Worm (Caenorhabditis elegans): ENCODE results near the gene C27D9.1.
A peak's percentile ranks its signal among the peaks of the same experiment; 100 is the strongest.

C27D9.1 gene

ce11 chrII:4772441-4772840, 19.2 kb downstream of the C27D9.1 start:
- TF ChIP-seq nhr-28 (tag; optimal IDR thresholded peaks at IDR 0.05) (no peak), ZK546.5 (tag; optimal IDR thresholded peaks at IDR 0.05) (no peak), nhr-11 (tag; optimal IDR thresholded peaks at IDR 0.05) (no peak), nhr-25 (tag; optimal IDR thresholded peaks at IDR 0.05) (peak; percentile 48), fos-1 (tag; optimal IDR thresholded peaks at IDR 0.05) (no peak), nhr-67 (tag; optimal IDR thresholded peaks at IDR 0.05) (no peak), eor-1 (tag; optimal IDR thresholded peaks at IDR 0.05) (no peak), unc-62 (GFP tag; optimal IDR thresholded peaks at IDR 0.05) (no peak), jun-1 (tag; optimal IDR thresholded peaks at IDR 0.05) (no peak), fkh-10 (GFP tag; optimal IDR thresholded peaks at IDR 0.05) (no peak), ztf-11 (tag; optimal IDR thresholded peaks at IDR 0.05) (no peak), daf-12 (tag; optimal IDR thresholded peaks at IDR 0.05) (no peak), nhr-23 (tag; optimal IDR thresholded peaks at IDR 0.05) (peak; percentile 9), ztf-4 (tag; optimal IDR thresholded peaks at IDR 0.05) (no peak), egl-27 (tag; optimal IDR thresholded peaks at IDR 0.05) (no peak), mml-1 (tag; optimal IDR thresholded peaks at IDR 0.05) (no peak), nhr-12 (tag; optimal IDR thresholded peaks at IDR 0.05) (no peak), egl-5 (tag; optimal IDR thresholded peaks at IDR 0.05) (no peak), R02D3.7 (tag; optimal IDR thresholded peaks at IDR 0.05) (no peak), ceh-28 (tag; optimal IDR thresholded peaks at IDR 0.05) (no peak), nhr-76 (tag; optimal IDR thresholded peaks at IDR 0.05) (no peak), hmg-11 (tag; optimal IDR thresholded peaks at IDR 0.05) (no peak), skn-1 (tag; optimal IDR thresholded peaks at IDR 0.05) (no peak), sea-2 (GFP tag; optimal IDR thresholded peaks at IDR 0.05) (no peak), aly-2 (tag; optimal IDR thresholded peaks at IDR 0.05) (no peak), nfya-1 (tag; optimal IDR thresholded peaks at IDR 0.05; ENCODE audit: insufficient read depth) (no peak), nhr-43 (tag; optimal IDR thresholded peaks at IDR 0.05; ENCODE audit: poor library complexity, severe bottlenecking) (peak; percentile 44), lin-39 (tag; optimal IDR thresholded peaks at IDR 0.05) (no peak), tbx-2 (tag; optimal IDR thresholded peaks at IDR 0.05) (no peak), lsy-12 (tag; optimal IDR thresholded peaks at IDR 0.05) (no peak), nhr-77 (tag; optimal IDR thresholded peaks at IDR 0.05) (no peak), pha-4 (tag; optimal IDR thresholded peaks at IDR 0.05) (no peak), ceh-16 (tag; optimal IDR thresholded peaks at IDR 0.05) (no peak), ceh-9 (tag; optimal IDR thresholded peaks at IDR 0.05) (no peak), elt-3 (tag; optimal IDR thresholded peaks at IDR 0.05) (peak in 2 of 3 experiments; percentile 18 to 57), fkh-2 (tag; optimal IDR thresholded peaks at IDR 0.05) (no peak), unc-39 (tag; optimal IDR thresholded peaks at IDR 0.05) (no peak), elt-1 (tag; optimal IDR thresholded peaks at IDR 0.05) (peak; percentile 16), elt-2 (tag; optimal IDR thresholded peaks at IDR 0.05) (no peak), nhr-237 (tag; optimal IDR thresholded peaks at IDR 0.05) (no peak)

- no peak for TF ChIP-seq ceh-16 (tag; optimal IDR thresholded peaks at IDR 0.05)
- TF ChIP-seq elt-2 (tag; optimal IDR thresholded peaks at IDR 0.05), result peak; percentile 23
- no peak for TF ChIP-seq ztf-11 (tag; optimal IDR thresholded peaks at IDR 0.05)
Measured at ce11 chrII:4773891-4774432, 20.7 kb downstream of the C27D9.1 start, which contains the start of the genes F26G1.9 and F26G1.10. Gene F26G1.9, minus strand, starts transcription at chrII:4773991. Gene F26G1.10, plus strand, starts transcription at chrII:4774382.

DNA sequence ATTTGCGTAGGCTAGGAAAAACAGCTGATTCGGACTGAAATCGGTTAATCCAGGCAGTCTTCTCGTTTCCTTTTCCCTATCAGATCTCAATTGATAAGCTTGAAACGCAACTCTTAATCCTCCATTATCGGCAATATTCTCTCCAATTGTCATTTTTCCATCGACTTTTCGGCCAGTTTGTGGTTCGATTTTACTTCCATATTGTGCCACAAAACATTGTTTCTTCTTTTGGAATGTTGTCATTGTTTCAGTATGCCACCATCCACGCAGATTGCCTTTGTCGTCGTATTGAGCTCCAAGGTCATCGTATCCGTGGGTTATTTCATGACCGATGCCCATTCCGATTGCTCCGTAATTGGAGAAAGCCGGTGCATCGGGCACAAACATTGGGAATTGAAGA, 22.6 kb downstream of the C27D9.1 start:
- TF ChIP-seq lsy-12 (tag; optimal IDR thresholded peaks at IDR 0.05), result no peak
- no peak for TF ChIP-seq nhr-11 (tag; optimal IDR thresholded peaks at IDR 0.05)
- TF ChIP-seq nhr-237 (tag; optimal IDR thresholded peaks at IDR 0.05), result no peak
- TF ChIP-seq daf-12 (tag; optimal IDR thresholded peaks at IDR 0.05), result no peak
- no peak for TF ChIP-seq R02D3.7 (tag; optimal IDR thresholded peaks at IDR 0.05)
- TF ChIP-seq unc-39 (tag; optimal IDR thresholded peaks at IDR 0.05), result no peak
- no peak for TF ChIP-seq snpc-4 (tag; optimal IDR thresholded peaks at IDR 0.05)
- TF ChIP-seq fkh-2 (tag; optimal IDR thresholded peaks at IDR 0.05), result no peak
- TF ChIP-seq pha-4 (tag; optimal IDR thresholded peaks at IDR 0.05), result no peak
